Worm (Caenorhabditis elegans) whole organism, early embryonic: ENCODE measurements around the gene egas-3.
A peak's percentile ranks its signal among the peaks of the same experiment; 100 is the strongest.

Experiments used
- B0310.2 ChIP-seq: sonication (generic microtip); optimal IDR thresholded peaks from 2 replicates; lab custom pipeline; 2016; ENCODE audit warnings: mild to moderate bottlenecking, missing genetic modification characterization, missing compliant biosample characterization
- F13C5.2 ChIP-seq: sonication (generic microtip); optimal IDR thresholded peaks from 2 replicates; lab custom pipeline; 2017; ENCODE audit warnings: mild to moderate bottlenecking, missing genetic modification characterization, inconsistent platforms, missing compliant biosample characterization
- aly-1 ChIP-seq: sonication (generic microtip); optimal IDR thresholded peaks from 2 replicates; lab custom pipeline; 2016; ENCODE audit warnings: missing genetic modification characterization, missing compliant biosample characterization
- ama-1 ChIP-seq: fragments of 150-350 bp; optimal IDR thresholded peaks from 2 replicates; lab custom pipeline; 2014
- ceh-13 ChIP-seq: fragments of 200-800 bp; sonication (Bioruptor generic); optimal IDR thresholded peaks from 2 replicates; lab custom pipeline; 2018; ENCODE audit warnings: mild to moderate bottlenecking, missing genetic modification characterization, missing compliant biosample characterization
- ceh-36 ChIP-seq: sonication (generic microtip); optimal IDR thresholded peaks from 2 replicates; lab custom pipeline; 2016; ENCODE audit warnings: missing genetic modification characterization, inconsistent platforms, missing compliant biosample characterization
- ets-7 ChIP-seq: sonication (generic microtip); optimal IDR thresholded peaks from 2 replicates; lab custom pipeline; 2016; ENCODE audit warnings: missing genotype, missing genetic modification characterization, missing compliant biosample characterization
- flt-1 ChIP-seq: fragments of 200-800 bp; sonication (Bioruptor generic); IDR thresholded peaks from 2 replicates; pipeline ENCODE4 v1.3.6; 2022; ENCODE audit warnings: missing genetic modification characterization, missing compliant biosample characterization
- hmbx-1 ChIP-seq: sonication (generic microtip); optimal IDR thresholded peaks from 2 replicates; lab custom pipeline; 2016; ENCODE audit warnings: mild to moderate bottlenecking, missing genetic modification characterization, missing compliant biosample characterization
- hmg-4 ChIP-seq: fragments of 200-800 bp; sonication (Bioruptor generic); optimal IDR thresholded peaks from 2 replicates; lab custom pipeline; 2018; ENCODE audit warnings: mild to moderate bottlenecking, missing genetic modification characterization, missing compliant biosample characterization
- hnd-1 ChIP-seq: sonication (generic microtip); optimal IDR thresholded peaks from 2 replicates; lab custom pipeline; 2016; ENCODE audit warnings: missing genetic modification characterization, missing compliant biosample characterization
- pes-1 ChIP-seq: fragments of 200-800 bp; sonication (Bioruptor generic); IDR thresholded peaks from 2 replicates; pipeline ENCODE4 v1.3.6; 2022; ENCODE audit warnings: missing genetic modification reagents, missing genetic modification characterization, missing compliant biosample characterization
- scrt-1 ChIP-seq: fragments of 200-800 bp; sonication (Bioruptor generic); IDR thresholded peaks from 2 replicates; pipeline ENCODE4 v1.3.6; 2022; ENCODE audit warnings: missing genetic modification characterization, missing compliant biosample characterization
- sea-1 ChIP-seq: fragments of 200-800 bp; sonication (Bioruptor generic); conservative IDR thresholded peaks from 2 replicates; pipeline ENCODE4 v1.3.6; 2022; ENCODE audit warnings: missing genetic modification characterization, missing compliant biosample characterization
- tbx-11 ChIP-seq: fragments of 200-800 bp; sonication (Bioruptor generic); IDR thresholded peaks from 2 replicates; pipeline ENCODE4 v1.3.6; 2022; ENCODE audit warnings: missing genetic modification characterization, missing compliant biosample characterization
- tbx-37 ChIP-seq: fragments of 200-800 bp; sonication (Bioruptor generic); conservative IDR thresholded peaks from 2 replicates; pipeline ENCODE4 v1.3.6; 2022; ENCODE audit warnings: missing genetic modification reagents, missing genetic modification characterization, missing compliant biosample characterization
- tra-4 ChIP-seq: sonication (generic microtip); optimal IDR thresholded peaks from 2 replicates; lab custom pipeline; 2017; ENCODE audit warnings: missing genetic modification characterization, missing compliant biosample characterization

The egas-3 gene

DNA sequence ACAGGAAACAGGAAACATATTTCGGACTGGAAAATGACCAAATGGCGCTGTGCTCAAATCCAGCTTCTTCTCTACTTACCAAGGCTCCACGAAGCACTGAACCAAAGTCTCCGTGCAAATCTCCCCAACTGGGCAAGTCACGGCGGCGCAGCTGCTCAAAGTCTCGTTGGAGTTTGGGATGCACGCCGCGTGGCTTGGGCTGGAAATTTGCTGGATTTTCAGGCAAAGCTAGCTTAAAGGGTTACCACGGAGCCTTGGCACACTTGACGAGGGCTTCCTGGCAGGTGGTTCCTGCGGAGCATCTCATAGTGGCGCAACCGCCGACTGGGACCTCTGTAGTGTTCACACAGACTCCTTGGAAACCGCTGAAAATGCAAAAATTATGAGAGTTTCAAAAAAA, 22.8 kb upstream of the egas-3 start:
- no peak for TF ChIP-seq tbx-37 (GFP tag; lab: Robert Waterston, UW)
- no peak for TF ChIP-seq ets-7 (tag; lab: Kevin White, UChicago)
- no peak for TF ChIP-seq tra-4 (tag; lab: Kevin White, UChicago)

DNA sequence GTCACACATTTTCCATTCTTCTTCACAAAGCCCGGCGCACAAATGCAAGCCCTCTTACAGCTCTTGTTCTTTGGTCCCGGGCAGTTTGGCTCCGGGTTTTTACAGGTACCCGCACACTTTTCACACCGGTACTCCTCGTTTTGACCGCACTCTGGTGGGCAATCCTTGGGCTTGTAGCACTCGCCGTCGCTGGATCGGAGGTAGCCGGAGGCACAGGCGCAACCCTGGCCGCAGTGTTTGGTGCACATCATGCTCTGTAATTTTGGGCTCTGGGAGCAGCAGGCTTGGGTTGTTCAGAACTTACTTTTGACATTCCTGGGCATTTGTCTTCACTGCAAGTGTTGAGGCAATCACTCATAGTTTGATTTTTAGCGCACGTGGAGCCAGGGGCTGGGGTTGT, 21.2 kb upstream of the egas-3 start:
- TF ChIP-seq hmbx-1 (tag; lab: Kevin White, UChicago) (no peak), hmg-4 (GFP tag; lab: Kevin White, UChicago) (no peak)

DNA sequence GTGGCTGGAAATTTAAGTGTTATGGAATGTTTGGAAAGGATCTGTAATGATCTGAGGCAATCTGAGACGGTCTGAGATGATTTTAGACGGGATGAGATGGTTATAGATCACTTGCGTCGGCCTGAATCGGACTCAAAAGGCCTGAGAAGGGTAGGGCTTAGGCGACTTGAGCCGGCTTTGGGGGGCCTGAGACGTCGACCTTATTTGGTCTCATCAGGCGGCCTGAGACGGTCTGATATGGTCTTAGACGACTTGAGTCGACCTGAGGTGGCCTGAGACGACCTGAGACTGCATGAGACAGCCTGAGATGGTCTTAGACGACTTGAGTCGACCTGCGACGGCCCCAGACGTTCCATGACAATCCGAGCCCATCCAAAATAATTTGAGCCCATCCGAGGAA, 20.2 kb upstream of the egas-3 start:
- no peak for TF ChIP-seq ceh-13 (GFP tag; lab: Kevin White, UChicago)
- no peak for TF ChIP-seq hmbx-1 (tag; lab: Kevin White, UChicago)
- TF ChIP-seq sea-1 = no peak
- no peak for TF ChIP-seq F13C5.2 (tag; lab: Kevin White, UChicago)
- no peak for TF ChIP-seq flt-1 (GFP tag; lab: Robert Waterston, UW)
- no peak for TF ChIP-seq ama-1 (lab: Kevin White, UChicago)
- no peak for TF ChIP-seq B0310.2 (tag; lab: Kevin White, UChicago)
- TF ChIP-seq hmg-4 (GFP tag; lab: Kevin White, UChicago) = no peak
- TF ChIP-seq pes-1 (GFP tag; lab: Robert Waterston, UW) = no peak
- TF ChIP-seq tra-4 (tag; lab: Kevin White, UChicago) = no peak
- no peak for TF ChIP-seq tbx-11 (GFP tag; lab: Robert Waterston, UW)
- no peak for TF ChIP-seq hnd-1
- no peak for TF ChIP-seq tbx-37 (GFP tag; lab: Robert Waterston, UW)
- TF ChIP-seq aly-1 (tag; lab: Kevin White, UChicago) = no peak
- no peak for TF ChIP-seq ceh-36 (tag; lab: Kevin White, UChicago)
- no peak for TF ChIP-seq scrt-1 (GFP tag; lab: Robert Waterston, UW)
- TF ChIP-seq ets-7 (tag; lab: Kevin White, UChicago) = no peak

DNA sequence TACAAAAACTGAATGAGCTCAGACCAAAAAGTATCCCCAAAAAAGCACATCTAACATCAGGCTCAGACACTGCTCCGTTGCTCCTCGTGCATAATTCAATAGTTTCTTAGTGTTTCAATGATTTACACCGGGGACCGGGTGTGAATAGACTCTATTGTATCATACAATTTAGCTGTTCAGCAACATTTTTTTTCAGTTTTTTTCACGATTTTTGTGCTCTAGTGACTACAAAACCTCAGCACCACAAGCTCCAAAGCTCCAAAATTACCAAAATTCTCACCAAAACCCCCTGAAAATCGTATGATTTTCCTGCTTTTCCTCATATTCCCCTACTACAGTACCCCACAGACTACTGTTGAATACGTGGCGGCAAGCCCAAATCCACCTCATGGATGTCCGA, 13.9 kb upstream of the egas-3 start, which contains the start of gene egas-2:
Gene egas-2, plus strand, starts transcription at position 301 of the 400 bp plus-strand sequence.
- no peak for TF ChIP-seq hmg-4 (GFP tag; lab: Kevin White, UChicago)
- no peak for TF ChIP-seq F13C5.2 (tag; lab: Kevin White, UChicago)
- no peak for TF ChIP-seq flt-1 (GFP tag; lab: Robert Waterston, UW)
- TF ChIP-seq ceh-13 (GFP tag; lab: Kevin White, UChicago) = no peak
- no peak for TF ChIP-seq ets-7 (tag; lab: Kevin White, UChicago)
- TF ChIP-seq B0310.2 (tag; lab: Kevin White, UChicago) = no peak
- no peak for TF ChIP-seq hmbx-1 (tag; lab: Kevin White, UChicago)
- no peak for TF ChIP-seq sea-1
- no peak for TF ChIP-seq hnd-1
- no peak for TF ChIP-seq pes-1 (GFP tag; lab: Robert Waterston, UW)
- no peak for TF ChIP-seq ceh-36 (tag; lab: Kevin White, UChicago)
- no peak for TF ChIP-seq tbx-11 (GFP tag; lab: Robert Waterston, UW)
- TF ChIP-seq aly-1 (tag; lab: Kevin White, UChicago) = no peak
- no peak for TF ChIP-seq scrt-1 (GFP tag; lab: Robert Waterston, UW)
- no peak for TF ChIP-seq ama-1 (lab: Kevin White, UChicago)
- TF ChIP-seq tbx-37 (GFP tag; lab: Robert Waterston, UW) = no peak
- TF ChIP-seq tra-4 (tag; lab: Kevin White, UChicago) = no peak

DNA sequence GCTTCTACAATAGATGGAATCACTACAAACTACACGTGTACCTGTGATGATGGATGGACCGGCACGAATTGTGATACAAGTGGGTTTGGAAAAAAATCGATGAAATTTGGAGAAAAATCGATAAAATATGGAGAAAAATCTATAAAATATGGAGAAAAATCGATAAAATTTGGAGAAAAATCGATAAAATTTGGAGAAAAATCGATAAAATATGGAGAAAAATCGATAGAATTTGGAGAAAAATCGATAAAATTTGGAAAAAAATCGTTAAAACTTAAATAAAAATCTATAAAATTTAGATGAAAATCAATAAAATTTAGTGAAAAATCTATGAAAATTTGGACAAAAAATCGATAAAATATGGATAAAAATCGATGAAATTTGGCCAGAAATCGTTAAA, 8.1 kb upstream of the egas-3 start:
- no peak for TF ChIP-seq aly-1 (tag; lab: Kevin White, UChicago)
- TF ChIP-seq tra-4 (tag; lab: Kevin White, UChicago) = no peak
- no peak for TF ChIP-seq sea-1
- TF ChIP-seq ets-7 (tag; lab: Kevin White, UChicago) = no peak
- no peak for TF ChIP-seq F13C5.2 (tag; lab: Kevin White, UChicago)
- no peak for TF ChIP-seq hmg-4 (GFP tag; lab: Kevin White, UChicago)
- no peak for TF ChIP-seq tbx-11 (GFP tag; lab: Robert Waterston, UW)
- no peak for TF ChIP-seq ceh-36 (tag; lab: Kevin White, UChicago)
- no peak for TF ChIP-seq pes-1 (GFP tag; lab: Robert Waterston, UW)

DNA sequence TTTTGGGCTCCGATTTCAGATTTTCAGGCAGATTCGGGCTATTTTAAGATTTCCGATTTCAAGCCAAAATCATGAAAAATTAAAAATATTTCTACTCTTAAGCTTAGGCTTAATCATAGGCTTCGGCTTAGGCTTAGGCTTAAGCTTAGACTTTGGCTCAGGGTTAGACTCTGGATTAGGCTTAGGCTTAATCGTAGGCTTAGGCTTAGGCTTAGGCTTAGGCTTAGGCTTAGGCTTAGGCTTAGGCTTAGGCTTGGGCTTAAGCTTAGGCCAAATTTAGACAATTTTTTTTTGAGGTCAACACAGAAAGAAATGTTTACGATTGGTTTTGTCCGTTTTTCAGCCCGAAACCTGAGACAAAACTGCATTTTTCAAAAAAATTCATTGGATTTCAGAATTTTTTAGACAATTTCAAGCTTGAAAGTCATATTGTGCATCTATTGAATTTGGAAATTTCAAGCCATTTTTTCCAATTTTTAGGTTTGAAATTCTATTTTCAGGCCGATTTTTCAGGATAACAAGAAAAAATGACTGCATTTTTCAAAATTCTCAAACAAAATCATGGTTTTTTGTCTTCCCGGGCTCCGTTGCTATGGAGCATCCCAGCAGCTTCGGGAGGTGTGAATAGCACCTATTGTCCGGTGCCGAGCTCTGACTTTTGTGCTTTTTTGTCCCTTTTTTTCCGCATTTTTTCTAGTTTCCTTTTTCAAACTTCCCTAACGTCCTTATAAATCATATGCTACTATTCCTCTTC, 3.6 kb upstream of the egas-3 start, which contains the start of gene egas-1:
Gene egas-1, plus strand, starts transcription at position 704 of the 754 bp plus-strand sequence.
- TF ChIP-seq tra-4 (tag; lab: Kevin White, UChicago) (no peak), hmg-4 (GFP tag; lab: Kevin White, UChicago) (no peak), ceh-36 (tag; lab: Kevin White, UChicago) (peak; percentile 80), ets-7 (tag; lab: Kevin White, UChicago) (no peak)

DNA sequence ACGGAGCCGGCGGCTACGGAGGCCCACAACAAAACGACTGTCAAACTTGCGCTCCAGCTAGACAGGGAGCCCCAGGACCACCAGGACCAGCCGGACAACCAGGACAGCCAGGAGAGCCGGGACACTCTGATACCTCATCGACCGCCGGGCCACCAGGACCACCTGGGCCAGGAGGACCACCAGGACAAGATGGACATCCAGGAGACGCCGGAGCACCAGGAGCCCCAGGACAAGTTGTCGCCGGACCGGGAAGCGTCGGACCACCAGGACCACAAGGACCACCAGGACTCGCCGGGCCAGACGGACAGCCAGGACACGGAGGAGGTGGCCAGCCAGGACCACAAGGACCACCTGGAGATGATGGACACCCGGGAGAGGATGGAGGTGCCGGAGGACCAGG, 2.9 kb upstream of the egas-3 start:
- TF ChIP-seq aly-1 (tag; lab: Kevin White, UChicago) (no peak), scrt-1 (GFP tag; lab: Robert Waterston, UW) (0 out of 2 replicates have a peak, but pooled peaks have one; percentile 10)

DNA sequence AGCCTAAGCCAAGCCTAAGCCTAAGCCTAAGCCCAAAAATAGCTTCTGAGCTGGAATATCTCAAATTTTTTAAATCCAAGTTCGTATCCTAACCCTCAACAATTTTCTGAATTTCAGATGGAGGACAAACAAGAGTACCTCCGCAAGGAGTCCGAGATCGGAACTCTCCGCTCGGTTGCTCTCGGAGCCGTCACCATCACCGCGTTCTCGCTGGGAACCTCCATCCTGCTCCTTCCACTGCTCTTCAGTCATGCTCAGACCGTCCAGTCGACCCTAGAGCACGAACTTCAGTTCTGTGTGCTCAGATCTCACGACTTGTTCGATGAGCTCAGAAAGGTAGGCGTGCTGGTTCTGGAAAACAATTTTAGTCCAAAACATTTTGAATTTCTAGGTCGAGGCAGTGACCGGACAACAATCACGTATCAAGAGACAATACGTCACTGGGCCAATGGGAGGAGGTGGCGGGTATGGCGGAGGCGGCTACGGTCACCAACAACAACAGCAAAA, 2.3 kb upstream of the egas-3 start, which contains the start of gene col-42:
Gene col-42, plus strand, starts transcription at position 118 of the 507 bp plus-strand sequence.
- TF ChIP-seq ama-1 (lab: Kevin White, UChicago) = no peak
- peak; percentile 6 for TF ChIP-seq ceh-36 (tag; lab: Kevin White, UChicago)
